Worm (Caenorhabditis elegans) whole organism, mixed stage, embryonic: ENCODE measurements around the gene arrd-9.

Source experiments
- M03D4.4 ChIP-seq: sonication (generic microtip); optimal IDR thresholded peaks from 2 replicates; lab custom pipeline; 2017; ENCODE audit warnings: mild to moderate bottlenecking, missing genetic modification characterization, missing compliant biosample characterization
- blmp-1 ChIP-seq: fragments of 150-350 bp; optimal IDR thresholded peaks from 2 replicates; lab custom pipeline; 2014; ENCODE audit warnings: missing biosample characterization, missing genetic modification characterization
- lin-13 ChIP-seq: fragments of 150-350 bp; optimal IDR thresholded peaks from 2 replicates; lab custom pipeline; 2014; ENCODE audit warnings: missing biosample characterization, missing genetic modification characterization
- lsy-2 ChIP-seq: fragments of 150-350 bp; optimal IDR thresholded peaks from 2 replicates; lab custom pipeline; 2014; ENCODE audit warnings: missing biosample characterization, missing genetic modification characterization
- mab-5 ChIP-seq: fragments of 150-350 bp; optimal IDR thresholded peaks from 2 replicates; lab custom pipeline; 2014; ENCODE audit warnings: missing biosample characterization, missing genetic modification characterization
- nhr-12 ChIP-seq: fragments of 150-350 bp; optimal IDR thresholded peaks from 2 replicates; lab custom pipeline; 2014; ENCODE audit warnings: missing biosample characterization, missing genetic modification characterization
- nhr-237 ChIP-seq: fragments of 150-350 bp; optimal IDR thresholded peaks from 2 replicates; lab custom pipeline; 2014; ENCODE audit warnings: missing biosample characterization, missing genetic modification characterization
- nhr-28 ChIP-seq: fragments of 150-350 bp; optimal IDR thresholded peaks from 2 replicates; lab custom pipeline; 2014; ENCODE audit warnings: missing biosample characterization, missing genetic modification characterization
- pha-4 ChIP-seq: fragments of 150-350 bp; optimal IDR thresholded peaks from 2 replicates; lab custom pipeline; 2018; ENCODE audit warnings: missing biosample characterization, missing genetic modification reagents, missing genetic modification characterization
- snpc-4 ChIP-seq: fragments of 150-350 bp; optimal IDR thresholded peaks from 2 replicates; lab custom pipeline; 2014; ENCODE audit warnings: missing biosample characterization, missing genetic modification characterization
- tbx-8 ChIP-seq: fragments of 200-800 bp; sonication (Bioruptor generic); optimal IDR thresholded peaks from 2 replicates; lab custom pipeline; 2018; ENCODE audit warnings: mild to moderate bottlenecking, missing genetic modification characterization, moderate library complexity, missing compliant biosample characterization
- unc-120 ChIP-seq: sonication (generic microtip); optimal IDR thresholded peaks from 2 replicates; lab custom pipeline; 2017; ENCODE audit warnings: missing genetic modification characterization, missing compliant biosample characterization; ENCODE audit not compliant: poor library complexity, severe bottlenecking
- unc-39 ChIP-seq: fragments of 150-350 bp; optimal IDR thresholded peaks from 2 replicates; lab custom pipeline; 2014; ENCODE audit warnings: missing biosample characterization, missing genetic modification characterization
- unc-62 ChIP-seq: fragments of 150-350 bp; optimal IDR thresholded peaks from 2 replicates; lab custom pipeline; 2014; ENCODE audit warnings: missing biosample characterization, missing genetic modification reagents, missing genetic modification characterization

DNA sequence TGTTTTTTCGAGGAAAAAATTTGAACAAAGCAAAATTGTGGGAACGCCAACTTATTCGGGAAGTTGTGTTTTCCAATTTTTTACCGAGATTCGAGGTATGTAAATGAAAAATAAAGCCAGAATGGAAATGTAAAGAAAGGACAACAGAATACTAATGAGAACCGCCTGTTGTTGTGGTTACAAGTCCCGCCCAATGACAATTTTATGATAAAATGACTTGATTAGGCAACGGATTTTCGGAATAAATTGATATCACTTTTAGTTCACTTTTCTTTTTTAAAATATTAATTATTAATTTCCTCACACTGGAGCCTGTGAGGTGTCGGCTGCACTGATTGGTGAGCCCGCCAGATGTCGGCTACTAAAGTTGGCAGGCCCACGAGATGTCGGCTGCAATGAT, 48.4 kb downstream of the arrd-9 start, which contains the start of gene dct-12:
- no peak for TF ChIP-seq nhr-28 (tag; lab: Kevin White, UChicago)
- TF ChIP-seq unc-62 (GFP tag; lab: Kevin White, UChicago): no peak
- no peak for TF ChIP-seq M03D4.4 (tag; lab: Kevin White, UChicago)
- TF ChIP-seq blmp-1: no peak
- no peak for TF ChIP-seq snpc-4 (tag; lab: Kevin White, UChicago)
- TF ChIP-seq pha-4 (tag; lab: Kevin White, UChicago): no peak
- TF ChIP-seq nhr-12 (tag; lab: Kevin White, UChicago): no peak
- TF ChIP-seq lsy-2 (tag; lab: Kevin White, UChicago): no peak
- no peak for TF ChIP-seq lin-13
- TF ChIP-seq nhr-237: no peak
- no peak for TF ChIP-seq tbx-8
- TF ChIP-seq unc-39 (tag; lab: Kevin White, UChicago): no peak
- no peak for TF ChIP-seq unc-120 (tag; lab: Kevin White, UChicago)
- no peak for TF ChIP-seq mab-5 (tag; lab: Kevin White, UChicago)
